Worm (Caenorhabditis elegans) whole organism, early embryonic: ENCODE measurements around the gene nifk-1.

Experiments used
- B0310.2 ChIP-seq: sonication (generic microtip); optimal IDR thresholded peaks from 2 replicates; lab custom pipeline; 2016; ENCODE audit warnings: mild to moderate bottlenecking, missing genetic modification characterization, missing compliant biosample characterization
- F13C5.2 ChIP-seq: sonication (generic microtip); optimal IDR thresholded peaks from 2 replicates; lab custom pipeline; 2017; ENCODE audit warnings: mild to moderate bottlenecking, missing genetic modification characterization, inconsistent platforms, missing compliant biosample characterization
- aly-1 ChIP-seq: sonication (generic microtip); optimal IDR thresholded peaks from 2 replicates; lab custom pipeline; 2016; ENCODE audit warnings: missing genetic modification characterization, missing compliant biosample characterization
- ama-1 ChIP-seq: fragments of 150-350 bp; optimal IDR thresholded peaks from 2 replicates; lab custom pipeline; 2014
- ceh-13 ChIP-seq: fragments of 200-800 bp; sonication (Bioruptor generic); optimal IDR thresholded peaks from 2 replicates; lab custom pipeline; 2018; ENCODE audit warnings: mild to moderate bottlenecking, missing genetic modification characterization, missing compliant biosample characterization
- ceh-36 ChIP-seq: sonication (generic microtip); optimal IDR thresholded peaks from 2 replicates; lab custom pipeline; 2016; ENCODE audit warnings: missing genetic modification characterization, inconsistent platforms, missing compliant biosample characterization
- ets-7 ChIP-seq: sonication (generic microtip); optimal IDR thresholded peaks from 2 replicates; lab custom pipeline; 2016; ENCODE audit warnings: missing genotype, missing genetic modification characterization, missing compliant biosample characterization
- flt-1 ChIP-seq: fragments of 200-800 bp; sonication (Bioruptor generic); IDR thresholded peaks from 2 replicates; pipeline ENCODE4 v1.3.6; 2022; ENCODE audit warnings: missing genetic modification characterization, missing compliant biosample characterization
- hmbx-1 ChIP-seq: sonication (generic microtip); optimal IDR thresholded peaks from 2 replicates; lab custom pipeline; 2016; ENCODE audit warnings: mild to moderate bottlenecking, missing genetic modification characterization, missing compliant biosample characterization
- hmg-4 ChIP-seq: fragments of 200-800 bp; sonication (Bioruptor generic); optimal IDR thresholded peaks from 2 replicates; lab custom pipeline; 2018; ENCODE audit warnings: mild to moderate bottlenecking, missing genetic modification characterization, missing compliant biosample characterization
- hnd-1 ChIP-seq: sonication (generic microtip); optimal IDR thresholded peaks from 2 replicates; lab custom pipeline; 2016; ENCODE audit warnings: missing genetic modification characterization, missing compliant biosample characterization
- pes-1 ChIP-seq: fragments of 200-800 bp; sonication (Bioruptor generic); IDR thresholded peaks from 2 replicates; pipeline ENCODE4 v1.3.6; 2022; ENCODE audit warnings: missing genetic modification reagents, missing genetic modification characterization, missing compliant biosample characterization
- scrt-1 ChIP-seq: fragments of 200-800 bp; sonication (Bioruptor generic); IDR thresholded peaks from 2 replicates; pipeline ENCODE4 v1.3.6; 2022; ENCODE audit warnings: missing genetic modification characterization, missing compliant biosample characterization
- sea-1 ChIP-seq: fragments of 200-800 bp; sonication (Bioruptor generic); conservative IDR thresholded peaks from 2 replicates; pipeline ENCODE4 v1.3.6; 2022; ENCODE audit warnings: missing genetic modification characterization, missing compliant biosample characterization
- tbx-11 ChIP-seq: fragments of 200-800 bp; sonication (Bioruptor generic); IDR thresholded peaks from 2 replicates; pipeline ENCODE4 v1.3.6; 2022; ENCODE audit warnings: missing genetic modification characterization, missing compliant biosample characterization
- tbx-37 ChIP-seq: fragments of 200-800 bp; sonication (Bioruptor generic); conservative IDR thresholded peaks from 2 replicates; pipeline ENCODE4 v1.3.6; 2022; ENCODE audit warnings: missing genetic modification reagents, missing genetic modification characterization, missing compliant biosample characterization
- tra-4 ChIP-seq: sonication (generic microtip); optimal IDR thresholded peaks from 2 replicates; lab custom pipeline; 2017; ENCODE audit warnings: missing genetic modification characterization, missing compliant biosample characterization

The nifk-1 gene

ce11 chrIII:4687134-4687533, 6.0 kb downstream of the nifk-1 start:
- TF ChIP-seq B0310.2 = no peak
- no peak for TF ChIP-seq F13C5.2 (tag; lab: Kevin White, UChicago)
- TF ChIP-seq tbx-11 (GFP tag; lab: Robert Waterston, UW) = no peak
- TF ChIP-seq flt-1 (GFP tag; lab: Robert Waterston, UW) = no peak
- TF ChIP-seq ets-7 = no peak
- TF ChIP-seq sea-1 (GFP tag; lab: Robert Waterston, UW) = no peak
- no peak for TF ChIP-seq hmbx-1
- no peak for TF ChIP-seq pes-1 (GFP tag; lab: Robert Waterston, UW)
- TF ChIP-seq scrt-1 (GFP tag; lab: Robert Waterston, UW) = no peak
- no peak for TF ChIP-seq ceh-13
- TF ChIP-seq aly-1 (tag; lab: Kevin White, UChicago) = no peak
- TF ChIP-seq ceh-36 (tag; lab: Kevin White, UChicago) = no peak
- TF ChIP-seq hnd-1 (tag; lab: Kevin White, UChicago) = no peak
- TF ChIP-seq tra-4 (tag; lab: Kevin White, UChicago) = no peak
- no peak for TF ChIP-seq tbx-37 (GFP tag; lab: Robert Waterston, UW)
- TF ChIP-seq ama-1 (lab: Kevin White, UChicago) = no peak
- no peak for TF ChIP-seq hmg-4 (GFP tag; lab: Kevin White, UChicago)

- TF ChIP-seq sea-1 (GFP tag; lab: Robert Waterston, UW) (no peak), ets-7 (no peak), ama-1 (lab: Kevin White, UChicago) (no peak)
Observed at ce11 chrIII:4679963-4680484, 13.1 kb downstream of the nifk-1 start, which contains the start of gene srg-11. srg-11 (plus strand) TSS chrIII:4680013.

ce11 chrIII:4677466-4677865, 15.6 kb downstream of the nifk-1 start, which contains the start of gene srg-10:
srg-10 (plus strand) TSS chrIII:4677766.
- TF ChIP-seq tbx-37 (GFP tag; lab: Robert Waterston, UW) (no peak), hmg-4 (GFP tag; lab: Kevin White, UChicago) (no peak), hnd-1 (tag; lab: Kevin White, UChicago) (no peak), B0310.2 (no peak), ceh-36 (tag; lab: Kevin White, UChicago) (no peak), ets-7 (no peak), sea-1 (GFP tag; lab: Robert Waterston, UW) (no peak)

ce11 chrIII:4671949-4672348, 21.2 kb downstream of the nifk-1 start, which contains the start of gene srg-13:
srg-13 (plus strand) TSS chrIII:4672249.
- no peak for TF ChIP-seq tbx-37 (GFP tag; lab: Robert Waterston, UW)
- no peak for TF ChIP-seq ama-1 (lab: Kevin White, UChicago)
- no peak for TF ChIP-seq ets-7
- no peak for TF ChIP-seq flt-1 (GFP tag; lab: Robert Waterston, UW)
- no peak for TF ChIP-seq sea-1 (GFP tag; lab: Robert Waterston, UW)
- TF ChIP-seq scrt-1 (GFP tag; lab: Robert Waterston, UW) = no peak
- TF ChIP-seq B0310.2 = no peak
- no peak for TF ChIP-seq hmbx-1
- TF ChIP-seq ceh-36 (tag; lab: Kevin White, UChicago) = no peak
- TF ChIP-seq hmg-4 (GFP tag; lab: Kevin White, UChicago) = no peak
- no peak for TF ChIP-seq tbx-11 (GFP tag; lab: Robert Waterston, UW)

- TF ChIP-seq ama-1 (lab: Kevin White, UChicago) = no peak
- no peak for TF ChIP-seq tbx-11 (GFP tag; lab: Robert Waterston, UW)
- no peak for TF ChIP-seq ets-7
- no peak for TF ChIP-seq aly-1 (tag; lab: Kevin White, UChicago)
- no peak for TF ChIP-seq tra-4 (tag; lab: Kevin White, UChicago)
Observed at ce11 chrIII:4671491-4671890, 21.6 kb downstream of the nifk-1 start, which contains the start of gene T23F11.11. T23F11.11 (minus strand) TSS chrIII:4671591.

ce11 chrIII:4668073-4668472, 25.0 kb downstream of the nifk-1 start:
- TF ChIP-seq sea-1 (GFP tag; lab: Robert Waterston, UW) (no peak), ets-7 (no peak), hnd-1 (tag; lab: Kevin White, UChicago) (no peak), aly-1 (tag; lab: Kevin White, UChicago) (no peak)

ce11 chrIII:4666753-4667400, 26.2 kb downstream of the nifk-1 start:
- TF ChIP-seq F13C5.2 (tag; lab: Kevin White, UChicago) (peak; percentile 83), tra-4 (tag; lab: Kevin White, UChicago) (no peak), tbx-37 (GFP tag; lab: Robert Waterston, UW) (no peak), scrt-1 (GFP tag; lab: Robert Waterston, UW) (no peak), aly-1 (tag; lab: Kevin White, UChicago) (peak; percentile 67), ceh-36 (tag; lab: Kevin White, UChicago) (peak; percentile 7), ets-7 (no peak), B0310.2 (no peak), hmg-4 (GFP tag; lab: Kevin White, UChicago) (peak; percentile 87), ceh-13 (no peak), hmbx-1 (no peak), sea-1 (GFP tag; lab: Robert Waterston, UW) (0 out of 2 replicates have a peak, but pooled peaks have one; percentile 23)

- no peak for TF ChIP-seq ceh-36 (tag; lab: Kevin White, UChicago)
- TF ChIP-seq tbx-11 (GFP tag; lab: Robert Waterston, UW) = no peak
- TF ChIP-seq hnd-1 (tag; lab: Kevin White, UChicago) = no peak
- TF ChIP-seq sea-1 (GFP tag; lab: Robert Waterston, UW) = no peak
- no peak for TF ChIP-seq hmg-4 (GFP tag; lab: Kevin White, UChicago)
- TF ChIP-seq flt-1 (GFP tag; lab: Robert Waterston, UW) = no peak
- no peak for TF ChIP-seq B0310.2
Observed at ce11 chrIII:4665272-4665671, 27.8 kb downstream of the nifk-1 start, which contains the start of gene T23F11.4. T23F11.4 (minus strand) TSS chrIII:4665372.
